Worm (Caenorhabditis elegans) whole organism, L4 larva: Measurements from ENCODE around the gene del-9.

Source experiments
- F10B5.3 ChIP-seq: sonication (generic microtip); optimal IDR thresholded peaks from 2 replicates; lab custom pipeline; 2016; ENCODE audit warnings: mild to moderate bottlenecking, missing genetic modification characterization, missing compliant biosample characterization
- F26F4.8 ChIP-seq: fragments of 200-800 bp; sonication (Bioruptor generic); conservative IDR thresholded peaks from 2 replicates; pipeline ENCODE4 v1.3.6; 2022; ENCODE audit warnings: missing genetic modification characterization, missing compliant biosample characterization
- F37D6.2 ChIP-seq: sonication (generic microtip); optimal IDR thresholded peaks from 2 replicates; lab custom pipeline; 2016; ENCODE audit warnings: mild to moderate bottlenecking, missing genetic modification characterization, missing compliant biosample characterization
- F44E2.7 ChIP-seq: fragments of 200-800 bp; sonication (Bioruptor generic); IDR thresholded peaks from 2 replicates; pipeline ENCODE4 v2.1.2; 2022; ENCODE audit warnings: missing genetic modification characterization, missing compliant biosample characterization
- F49E8.2 ChIP-seq: sonication (generic microtip); optimal IDR thresholded peaks from 2 replicates; lab custom pipeline; 2016; ENCODE audit warnings: missing compliant biosample characterization, mild to moderate bottlenecking, missing genetic modification characterization, borderline replicate concordance
- T20F7.1 ChIP-seq: fragments of 200-800 bp; sonication (Bioruptor generic); optimal IDR thresholded peaks from 2 replicates; lab custom pipeline; 2018; ENCODE audit warnings: mild to moderate bottlenecking, missing genetic modification characterization, missing compliant biosample characterization
- Y105C5A.15 ChIP-seq: fragments of 200-800 bp; sonication (Bioruptor generic); IDR thresholded peaks from 2 replicates; pipeline ENCODE4 v1.3.6; 2022; ENCODE audit warnings: missing genetic modification characterization, missing compliant biosample characterization
- Y5F2A.4 ChIP-seq: fragments of 200-800 bp; sonication (Bioruptor generic); optimal IDR thresholded peaks from 2 replicates; lab custom pipeline; 2018; ENCODE audit warnings: mild to moderate bottlenecking, missing genetic modification characterization, missing compliant biosample characterization
- ZK337.2 ChIP-seq: fragments of 200-800 bp; sonication (Bioruptor generic); IDR thresholded peaks from 2 replicates; pipeline ENCODE4 v1.3.6; 2022; ENCODE audit warnings: missing genetic modification reagents, missing genetic modification characterization, missing compliant biosample characterization
- ZK546.5 ChIP-seq, 2 experiments: sonication (generic microtip); optimal IDR thresholded peaks; 2 replicates each; lab custom pipeline; 2017; ENCODE audit warnings: missing biosample characterization in 2 of 2, missing genetic modification characterization in 2 of 2
- aha-1 ChIP-seq: fragments of 150-350 bp; peaks from one replicate; lab custom pipeline; 2014; ENCODE audit warnings: missing biosample characterization, missing genetic modification characterization
- ama-1 ChIP-seq: fragments of 150-350 bp; optimal IDR thresholded peaks from 2 replicates; lab custom pipeline; 2014; ENCODE audit warnings: inconsistent platforms, mixed read lengths
- arid-1 ChIP-seq: fragments of 200-800 bp; sonication (Bioruptor generic); conservative IDR thresholded peaks from 2 replicates; pipeline ENCODE4 v1.3.6; 2022; ENCODE audit warnings: missing genetic modification reagents, missing genetic modification characterization, missing compliant biosample characterization
- attf-4 ChIP-seq: sonication (generic microtip); optimal IDR thresholded peaks from 3 replicates; lab custom pipeline; 2017; ENCODE audit warnings: missing biosample characterization, missing genetic modification characterization
- ceh-20 ChIP-seq: fragments of 200-800 bp; sonication (Bioruptor generic); IDR thresholded peaks from 2 replicates; pipeline ENCODE4 v1.3.6; 2022; ENCODE audit warnings: missing genetic modification reagents, missing genetic modification characterization, missing compliant biosample characterization
- ceh-28 ChIP-seq: fragments of 150-350 bp; optimal IDR thresholded peaks from 2 replicates; lab custom pipeline; 2014; ENCODE audit warnings: missing biosample characterization, missing genetic modification reagents, missing genetic modification characterization
- ceh-44 ChIP-seq: fragments of 200-800 bp; sonication (Bioruptor generic); IDR thresholded peaks from 2 replicates; pipeline ENCODE4 v1.3.6; 2022; ENCODE audit warnings: missing genetic modification reagents, missing genetic modification characterization, missing compliant biosample characterization
- ceh-82 ChIP-seq: sonication (generic microtip); optimal IDR thresholded peaks from 2 replicates; lab custom pipeline; 2017; ENCODE audit warnings: missing biosample characterization, missing genetic modification characterization
- ces-1 ChIP-seq: fragments of 150-350 bp; sonication (generic microtip); optimal IDR thresholded peaks from 4 replicates; lab custom pipeline; 2014; ENCODE audit warnings: missing biosample characterization, missing genetic modification reagents, missing genetic modification characterization
- cey-2 ChIP-seq: sonication (generic microtip); optimal IDR thresholded peaks from 3 replicates; lab custom pipeline; 2017; ENCODE audit warnings: missing genetic modification characterization, mild to moderate bottlenecking, missing compliant biosample characterization, antibody characterized with exemption, borderline replicate concordance; ENCODE audit not compliant: insufficient read depth
- daf-12 ChIP-seq: fragments of 150-350 bp; optimal IDR thresholded peaks from 2 replicates; lab custom pipeline; 2014; ENCODE audit warnings: missing biosample characterization, missing genetic modification reagents, missing genetic modification characterization
- dmd-9 ChIP-seq: fragments of 200-800 bp; sonication (Bioruptor generic); IDR thresholded peaks from 2 replicates; pipeline ENCODE4 v1.3.6; 2022; ENCODE audit warnings: missing genetic modification reagents, missing genetic modification characterization, missing compliant biosample characterization
- dpl-1 ChIP-seq: fragments of 150-350 bp; optimal IDR thresholded peaks from 2 replicates; lab custom pipeline; 2014; ENCODE audit warnings: missing biosample characterization, missing genetic modification reagents, missing genetic modification characterization
- duxl-1 ChIP-seq: sonication (generic microtip); optimal IDR thresholded peaks from 2 replicates; lab custom pipeline; 2016; ENCODE audit warnings: mild to moderate bottlenecking, missing genetic modification characterization, moderate library complexity, missing compliant biosample characterization; ENCODE audit not compliant: poor library complexity
- egl-43 ChIP-seq: fragments of 200-800 bp; sonication (Bioruptor generic); IDR thresholded peaks from 2 replicates; pipeline ENCODE4 v1.3.6; 2022; ENCODE audit warnings: missing genetic modification reagents, missing genetic modification characterization, missing compliant biosample characterization
- gei-8 ChIP-seq: fragments of 200-800 bp; sonication (Bioruptor generic); optimal IDR thresholded peaks from 2 replicates; lab custom pipeline; 2018; ENCODE audit warnings: mild to moderate bottlenecking, missing genetic modification characterization, missing compliant biosample characterization
- hif-1 ChIP-seq, 2 experiments: sonication (generic microtip); optimal IDR thresholded peaks; 2 replicates each; lab custom pipeline; 2016 to 2017; ENCODE audit warnings: missing compliant biosample characterization in 2 of 2, missing genetic modification characterization in 2 of 2, missing genetic modification reagents in 2 of 2, missing genotype in 2 of 2, mild to moderate bottlenecking in 1 of 2
- hlh-30 ChIP-seq: sonication (generic microtip); optimal IDR thresholded peaks from 2 replicates; lab custom pipeline; 2017; ENCODE audit warnings: antibody characterized with exemption, mild to moderate bottlenecking, missing genetic modification characterization, missing compliant biosample characterization; ENCODE audit not compliant: insufficient read depth
- hmg-1.1 ChIP-seq: fragments of 200-800 bp; sonication (Bioruptor generic); IDR thresholded peaks from 2 replicates; pipeline ENCODE4 v1.3.6; 2022; ENCODE audit warnings: missing genetic modification reagents, missing genetic modification characterization, missing compliant biosample characterization
- lim-7 ChIP-seq: fragments of 200-800 bp; sonication (Bioruptor generic); IDR thresholded peaks from 2 replicates; pipeline ENCODE4 v1.3.6; 2022; ENCODE audit warnings: missing genetic modification characterization, missing compliant biosample characterization
- lin-13 ChIP-seq: fragments of 150-350 bp; optimal IDR thresholded peaks from 2 replicates; lab custom pipeline; 2014; ENCODE audit warnings: missing biosample characterization, missing genetic modification reagents, missing genetic modification characterization
- lin-29 ChIP-seq: fragments of 200-800 bp; sonication (Bioruptor generic); IDR thresholded peaks from 2 replicates; pipeline ENCODE4 v1.3.6; 2022; ENCODE audit warnings: missing genetic modification reagents, missing genetic modification characterization, missing compliant biosample characterization
- lin-38 ChIP-seq: fragments of 200-800 bp; sonication (Bioruptor generic); IDR thresholded peaks from 2 replicates; pipeline ENCODE4 v1.3.6; 2022; ENCODE audit warnings: missing genetic modification reagents, missing genetic modification characterization, missing compliant biosample characterization
- lin-39 ChIP-seq: fragments of 150-350 bp; optimal IDR thresholded peaks from 2 replicates; lab custom pipeline; 2014; ENCODE audit warnings: missing biosample characterization, missing genetic modification reagents, missing genetic modification characterization
- mdt-29 ChIP-seq: fragments of 200-800 bp; sonication (Bioruptor generic); IDR thresholded peaks from 2 replicates; pipeline ENCODE4 v1.3.6; 2022; ENCODE audit warnings: missing genetic modification reagents, missing genetic modification characterization, missing compliant biosample characterization
- mep-1 ChIP-seq: fragments of 150-350 bp; sonication (generic microtip); optimal IDR thresholded peaks from 3 replicates; lab custom pipeline; 2014; ENCODE audit warnings: missing biosample characterization, missing genetic modification characterization
- mxl-3 ChIP-seq: fragments of 200-800 bp; sonication (Bioruptor generic); optimal IDR thresholded peaks from 2 replicates; lab custom pipeline; 2018; ENCODE audit warnings: mild to moderate bottlenecking, missing genetic modification characterization, missing compliant biosample characterization
- nhr-102 ChIP-seq: sonication (generic microtip); optimal IDR thresholded peaks from 2 replicates; lab custom pipeline; 2016; ENCODE audit warnings: mild to moderate bottlenecking, missing genetic modification characterization, moderate library complexity, missing compliant biosample characterization
- nhr-28 ChIP-seq: fragments of 150-350 bp; optimal IDR thresholded peaks from 2 replicates; lab custom pipeline; 2014; ENCODE audit warnings: missing biosample characterization, missing genetic modification characterization
- nhr-48 ChIP-seq: sonication (generic microtip); optimal IDR thresholded peaks from 2 replicates; lab custom pipeline; 2016; ENCODE audit warnings: mild to moderate bottlenecking, missing genetic modification characterization, missing compliant biosample characterization
- nhr-6 ChIP-seq: fragments of 150-350 bp; optimal IDR thresholded peaks from 2 replicates; lab custom pipeline; 2014; ENCODE audit warnings: missing biosample characterization, missing genetic modification characterization
- nhr-76 ChIP-seq: fragments of 150-350 bp; optimal IDR thresholded peaks from 2 replicates; lab custom pipeline; 2014; ENCODE audit warnings: missing biosample characterization, missing genetic modification characterization
- php-3 ChIP-seq: fragments of 200-800 bp; sonication (Bioruptor generic); IDR thresholded peaks from 2 replicates; pipeline ENCODE4 v1.3.6; 2022; ENCODE audit warnings: missing genetic modification reagents, missing genetic modification characterization, missing compliant biosample characterization
- saeg-2 ChIP-seq: fragments of 200-800 bp; sonication (Bioruptor generic); IDR thresholded peaks from 2 replicates; pipeline ENCODE4 v1.3.6; 2022; ENCODE audit warnings: missing genetic modification reagents, missing genetic modification characterization, missing compliant biosample characterization
- sdz-12 ChIP-seq: fragments of 200-800 bp; sonication (Bioruptor generic); optimal IDR thresholded peaks from 2 replicates; lab custom pipeline; 2018; ENCODE audit warnings: mild to moderate bottlenecking, missing genetic modification characterization, missing compliant biosample characterization
- snpc-4 ChIP-seq: fragments of 150-350 bp; optimal IDR thresholded peaks from 2 replicates; lab custom pipeline; 2014; ENCODE audit warnings: missing biosample characterization, missing genetic modification characterization
- spr-1 ChIP-seq: sonication (generic microtip); optimal IDR thresholded peaks from 2 replicates; lab custom pipeline; 2016; ENCODE audit warnings: mild to moderate bottlenecking, missing genetic modification characterization, missing compliant biosample characterization
- unc-130 ChIP-seq: sonication (generic microtip); optimal IDR thresholded peaks from 2 replicates; lab custom pipeline; 2016; ENCODE audit warnings: missing genetic modification reagents, missing genetic modification characterization, missing compliant biosample characterization
- unc-62 ChIP-seq, 3 experiments: fragments of 150-350 bp in 1 of 3; sonication (generic microtip); optimal IDR thresholded peaks in 2 of 3; peaks in 1 of 3; 1 replicate in 1 of 3; 2 replicates in 2 of 3; lab custom pipeline; 2014 to 2017; ENCODE audit warnings: missing biosample characterization in 3 of 3, missing genetic modification characterization in 3 of 3, missing genetic modification reagents in 3 of 3, missing genotype in 1 of 3
- zag-1 ChIP-seq: fragments of 150-350 bp; optimal IDR thresholded peaks from 2 replicates; lab custom pipeline; 2014; ENCODE audit warnings: missing biosample characterization, missing genetic modification characterization
- zfp-2 ChIP-seq: sonication (generic microtip); optimal IDR thresholded peaks from 2 replicates; lab custom pipeline; 2016; ENCODE audit warnings: mild to moderate bottlenecking, missing genetic modification characterization, missing compliant biosample characterization
- ztf-7 ChIP-seq: fragments of 150-350 bp; optimal IDR thresholded peaks from 2 replicates; lab custom pipeline; 2014; ENCODE audit warnings: missing biosample characterization, missing genetic modification characterization

del-9 gene

DNA sequence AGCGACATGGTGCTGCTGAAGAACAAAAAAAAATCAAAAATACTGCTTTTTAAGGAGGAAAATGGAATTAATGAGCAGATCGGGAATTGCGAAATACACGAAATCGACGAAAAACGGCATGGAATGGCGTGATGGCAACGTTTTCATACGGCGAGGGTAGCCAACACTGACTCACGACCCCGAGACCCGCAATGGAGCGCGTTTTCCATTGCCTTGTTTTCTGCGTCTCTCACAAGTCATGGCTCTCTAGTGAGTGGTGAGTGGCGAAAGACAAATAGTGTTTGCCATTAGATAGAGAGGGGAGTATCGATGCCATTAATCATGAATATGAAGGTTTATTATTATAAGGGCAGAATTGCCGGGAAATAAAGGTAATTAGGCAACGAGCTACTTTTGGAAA is 11.4 kb downstream of the del-9 start, which contains the start of gene C18B2.4 (continued):
- TF ChIP-seq spr-1 (tag; lab: Kevin White, UChicago) (no peak), zag-1 (tag; lab: Kevin White, UChicago) (no peak), Y105C5A.15 (GFP tag; lab: Robert Waterston, UW) (no peak), egl-43 (GFP tag; lab: Robert Waterston, UW) (peak; percentile 78), unc-130 (GFP tag; lab: Kevin White, UChicago) (no peak), ceh-44 (GFP tag; lab: Robert Waterston, UW) (no peak), ztf-7 (tag; lab: Kevin White, UChicago) (no peak), ceh-20 (peak; percentile 87), cey-2 (tag; lab: Kevin White, UChicago) (no peak), sdz-12 (GFP tag; lab: Kevin White, UChicago) (no peak), ZK546.5 (tag; optimal IDR thresholded peaks at IDR 0.05; lab: Kevin White, UChicago) (no peak), ces-1 (GFP tag; lab: Kevin White, UChicago) (no peak), nhr-102 (tag; lab: Kevin White, UChicago) (peak; percentile 12), aha-1 (tag; lab: Kevin White, UChicago) (peak; percentile 98), snpc-4 (tag; lab: Kevin White, UChicago) (no peak), F44E2.7 (GFP tag; lab: Robert Waterston, UW) (no peak), lin-13 (GFP tag; lab: Kevin White, UChicago) (peak; percentile 66), ceh-28 (tag; lab: Kevin White, UChicago) (no peak), F10B5.3 (tag; lab: Kevin White, UChicago) (no peak), hif-1 (tag; optimal IDR thresholded peaks at IDR 0.05; lab: Kevin White, UChicago) (peak in 1 of 2 experiments; percentile 66), unc-62 (GFP tag; optimal IDR thresholded peaks at IDR 0.05 in 1 of 2; lab: Kevin White, UChicago) (peak in 1 of 2 experiments; percentile 53), unc-62 (tag; optimal IDR thresholded peaks at IDR 0.05; lab: Kevin White, UChicago) (no peak), hmg-1.1 (GFP tag; lab: Robert Waterston, UW) (peak; percentile 83), ZK337.2 (GFP tag; lab: Robert Waterston, UW) (no peak), dmd-9 (GFP tag; lab: Robert Waterston, UW) (no peak), nhr-48 (tag; lab: Kevin White, UChicago) (no peak), nhr-28 (tag; lab: Kevin White, UChicago) (peak; percentile 81), mdt-29 (GFP tag; lab: Robert Waterston, UW) (no peak), attf-4 (no peak), F49E8.2 (tag; lab: Kevin White, UChicago) (no peak), duxl-1 (tag; lab: Kevin White, UChicago) (no peak), lin-39 (tag; lab: Kevin White, UChicago) (no peak), nhr-6 (tag; lab: Kevin White, UChicago) (peak; percentile 80), Y5F2A.4 (GFP tag; lab: Kevin White, UChicago) (no peak), ama-1 (lab: Kevin White, UChicago) (peak; percentile 51), mep-1 (peak; percentile 78), F26F4.8 (no peak), T20F7.1 (GFP tag; lab: Kevin White, UChicago) (no peak), mxl-3 (GFP tag; lab: Kevin White, UChicago) (peak; percentile 95), hlh-30 (peak; percentile 97), ceh-82 (no peak), php-3 (GFP tag; lab: Robert Waterston, UW) (no peak), F37D6.2 (tag; lab: Kevin White, UChicago) (peak; percentile 13), arid-1 (GFP tag; lab: Robert Waterston, UW) (0 out of 2 replicates have a peak, but pooled peaks have one; percentile 7), saeg-2 (GFP tag; lab: Robert Waterston, UW) (no peak), lin-38 (GFP tag; lab: Robert Waterston, UW) (peak; percentile 86), gei-8 (GFP tag; lab: Kevin White, UChicago) (no peak), dpl-1 (GFP tag; lab: Kevin White, UChicago) (peak; percentile 28), nhr-76 (tag; lab: Kevin White, UChicago) (no peak), lim-7 (GFP tag; lab: Robert Waterston, UW) (no peak), lin-29 (GFP tag; lab: Robert Waterston, UW) (no peak), daf-12 (tag; lab: Kevin White, UChicago) (no peak), zfp-2 (tag; lab: Kevin White, UChicago) (no peak)
